Worm (Caenorhabditis elegans): ENCODE results near the gene R57.2.
"Not testable (repeated sequence)": the region's sequence is repeated elsewhere in the genome, so short reads cannot be mapped to it uniquely, and the experiment has no call there.

Gene R57.2

ce11 chrX:296934-297333 is at the start of gene R57.2:
TSS of gene R57.2 (plus strand) at chrX:297234.
- TF ChIP-seq ceh-30 (tag; optimal IDR thresholded peaks at IDR 0.05) (no peak), T23F11.4 (GFP tag; optimal IDR thresholded peaks at IDR 0.05) (no peak), unc-42 (tag; optimal IDR thresholded peaks at IDR 0.05) (no peak), tbx-2 (tag; optimal IDR thresholded peaks at IDR 0.05) (no peak), fax-1 (tag; optimal IDR thresholded peaks at IDR 0.05) (no peak), nfya-1 (tag; optimal IDR thresholded peaks at IDR 0.05) (no peak), unc-55 (GFP tag; optimal IDR thresholded peaks at IDR 0.05) (no peak), mec-3 (tag; optimal IDR thresholded peaks at IDR 0.05; ENCODE audit: borderline replicate concordance) (no peak), unc-3 (GFP tag; conservative IDR thresholded peaks at IDR 0.05) (no peak), unc-3 (tag; optimal IDR thresholded peaks at IDR 0.05) (no peak), Y22D7AL.16 (tag; optimal IDR thresholded peaks at IDR 0.05) (no peak)

ce11 chrX:271509-271908 is 25.5 kb upstream of the R57.2 start:
- TF ChIP-seq dve-1 (tag; optimal IDR thresholded peaks at IDR 0.05) = no peak
- TF ChIP-seq ceh-48 (tag; optimal IDR thresholded peaks at IDR 0.05) = peak; percentile 26
- no peak for TF ChIP-seq pqm-1 (tag; optimal IDR thresholded peaks at IDR 0.05)
- no peak for TF ChIP-seq ref-2 (tag; optimal IDR thresholded peaks at IDR 0.05)
- TF ChIP-seq unc-86 (tag; optimal IDR thresholded peaks at IDR 0.05) = no peak
- no peak for TF ChIP-seq sox-4 (tag; optimal IDR thresholded peaks at IDR 0.05)

- TF ChIP-seq fkh-10 (GFP tag; optimal IDR thresholded peaks at IDR 0.05); ceh-6 (GFP tag; optimal IDR thresholded peaks at IDR 0.05); che-1 (tag; optimal IDR thresholded peaks at IDR 0.05): not testable (repeated sequence)
Measured at ce11 chrX:273912-274311, 23.1 kb upstream of the R57.2 start, which contains the start of gene Y108F1.5. TSS of gene Y108F1.5 (minus strand) at chrX:274012.

- not testable (repeated sequence) for TF ChIP-seq Y22D7AL.16 (tag; optimal IDR thresholded peaks at IDR 0.05); C38D4.7 (GFP tag; optimal IDR thresholded peaks at IDR 0.05); ceh-24 (tag; optimal IDR thresholded peaks at IDR 0.05)
Measured at ce11 chrX:286116-286515, 10.9 kb upstream of the R57.2 start, which contains the start of gene Y47C4A.1. TSS of gene Y47C4A.1 (minus strand) at chrX:286216.

- no peak for TF ChIP-seq pqm-1 (tag; optimal IDR thresholded peaks at IDR 0.05)
- no peak for TF ChIP-seq pha-4 (tag; optimal IDR thresholded peaks at IDR 0.05)
- TF ChIP-seq F13H6.1 (tag; optimal IDR thresholded peaks at IDR 0.05) = no peak
Measured at ce11 chrX:295726-296125, 1.3 kb upstream of the R57.2 start.

- TF ChIP-seq elt-2 (tag; optimal IDR thresholded peaks at IDR 0.05) = peak; percentile 91
- TF ChIP-seq ztf-16 (tag; optimal IDR thresholded peaks at IDR 0.05) = no peak
Measured at ce11 chrX:299090-299489, 2.1 kb downstream of the R57.2 start.

- TF ChIP-seq ceh-34 (tag; optimal IDR thresholded peaks at IDR 0.05) (no peak), ceh-6 (GFP tag; optimal IDR thresholded peaks at IDR 0.05) (no peak), K02D7.2 (tag; optimal IDR thresholded peaks at IDR 0.05) (no peak), sox-2 (GFP tag; IDR thresholded peaks at IDR 0.05) (no peak), unc-42 (tag; optimal IDR thresholded peaks at IDR 0.05) (no peak), ets-4 (tag; optimal IDR thresholded peaks at IDR 0.05) (no peak), hlh-15 (tag; optimal IDR thresholded peaks at IDR 0.05) (no peak), pat-9 (tag; optimal IDR thresholded peaks at IDR 0.05) (no peak), ref-2 (tag; optimal IDR thresholded peaks at IDR 0.05) (no peak), eyg-1 (tag; optimal IDR thresholded peaks at IDR 0.05) (no peak)
Measured at ce11 chrX:300250-300649, 3.2 kb downstream of the R57.2 start.
